Worm (Caenorhabditis elegans): Measurements from ENCODE around the gene C09G5.7.
A peak's percentile ranks its signal among the peaks of the same experiment; 100 is the strongest.

Gene C09G5.7

DNA sequence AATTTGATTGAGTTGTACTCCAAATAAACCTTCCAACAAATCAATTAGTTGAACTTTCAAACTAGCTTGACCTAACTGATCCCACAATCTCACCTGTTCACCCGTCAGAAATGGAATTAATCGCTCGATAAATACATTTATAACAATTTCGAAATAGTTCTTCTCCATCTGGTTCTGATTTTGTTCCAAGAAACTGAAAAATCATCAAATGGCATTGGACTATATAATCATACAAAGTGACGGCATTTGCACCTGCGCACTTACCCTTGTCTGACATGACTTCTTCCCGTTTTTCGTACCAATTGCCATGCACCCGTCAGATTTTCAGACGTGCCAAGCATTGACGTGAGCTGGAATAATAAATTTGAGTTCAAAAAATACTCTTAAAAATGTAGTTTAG, 16.0 kb downstream of the C09G5.7 start:
- TF ChIP-seq zim-3 (tag; optimal IDR thresholded peaks at IDR 0.05) (no peak), snpc-1.3 (tag; optimal IDR thresholded peaks at IDR 0.05; ENCODE audit: insufficient read depth) (no peak)

DNA sequence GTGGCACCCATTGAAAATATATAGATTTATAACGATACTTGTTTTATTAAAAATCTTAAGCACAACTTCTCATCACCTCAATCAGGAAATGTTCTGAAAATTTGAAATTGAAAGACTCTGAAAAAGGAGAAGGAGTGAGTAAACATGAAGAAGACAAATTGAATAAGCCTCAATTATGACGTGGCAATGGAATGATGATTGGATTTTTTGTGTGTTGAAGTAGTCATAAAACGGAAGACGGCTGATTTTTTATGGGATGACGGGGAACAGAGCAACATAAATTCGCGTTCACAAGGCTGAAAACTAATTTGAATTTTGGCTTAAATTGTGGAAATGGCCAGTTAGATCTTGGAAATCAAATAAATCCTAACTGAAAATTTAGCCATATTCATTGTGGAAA, 16.9 kb downstream of the C09G5.7 start, which contains the start of gene glb-12:
glb-12 (minus strand) TSS at position 101 of the 400 bp plus-strand sequence.
- TF ChIP-seq hmg-1.2 (GFP tag; IDR thresholded peaks at IDR 0.05) (no peak), mel-28 (tag; optimal IDR thresholded peaks at IDR 0.05; ENCODE audit: borderline replicate concordance) (no peak), Y79H2A.3 (GFP tag; conservative IDR thresholded peaks at IDR 0.05) (no peak), aptf-3 (GFP tag; IDR thresholded peaks at IDR 0.05) (no peak), Y53G8AR.9 (GFP tag; conservative IDR thresholded peaks at IDR 0.05) (no peak), xnd-1 (tag; optimal IDR thresholded peaks at IDR 0.05) (no peak), snpc-3.4 (tag; optimal IDR thresholded peaks at IDR 0.05) (no peak), gei-17 (GFP tag; optimal IDR thresholded peaks at IDR 0.05) (no peak), C17E4.6 (GFP tag; IDR thresholded peaks at IDR 0.05) (no peak), ekl-4 (GFP tag; IDR thresholded peaks at IDR 0.05) (no peak)

DNA sequence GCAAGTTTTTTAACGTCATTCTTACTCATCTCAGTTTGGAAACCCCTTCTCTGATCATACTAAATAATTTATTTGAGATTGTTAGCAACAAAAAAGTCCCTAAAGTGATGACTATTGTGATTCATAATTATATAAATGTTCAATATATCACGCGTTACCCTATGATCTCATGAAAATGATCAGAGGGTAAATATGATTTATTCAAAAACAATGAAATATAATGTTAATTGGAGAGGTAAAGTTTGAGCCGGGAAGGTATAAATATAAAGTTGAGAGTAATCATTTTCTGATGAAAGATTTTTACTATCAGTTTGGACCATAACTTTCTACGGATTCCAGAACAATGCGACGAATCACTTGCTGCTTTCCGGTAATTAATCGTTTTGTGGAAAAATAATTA, 22.4 kb downstream of the C09G5.7 start, which contains the start of gene C52A11.3:
C52A11.3 (plus strand) TSS at position 301 of the 400 bp plus-strand sequence.
- TF ChIP-seq F39B2.1 (GFP tag; IDR thresholded peaks at IDR 0.05) (no peak), zim-3 (tag; optimal IDR thresholded peaks at IDR 0.05) (no peak), ceh-91 (GFP tag; IDR thresholded peaks at IDR 0.05) (no peak), mel-28 (tag; optimal IDR thresholded peaks at IDR 0.05; ENCODE audit: borderline replicate concordance) (no peak), T26A5.8 (tag; optimal IDR thresholded peaks at IDR 0.05) (no peak), T07F8.4 (tag; optimal IDR thresholded peaks at IDR 0.05) (no peak), attf-5 (GFP tag; optimal IDR thresholded peaks at IDR 0.05) (no peak), sdz-38 (tag; optimal IDR thresholded peaks at IDR 0.05) (no peak), bed-2 (GFP tag; IDR thresholded peaks at IDR 0.05) (no peak), hlh-12 (tag; optimal IDR thresholded peaks at IDR 0.05) (no peak), gei-17 (GFP tag; optimal IDR thresholded peaks at IDR 0.05) (no peak), snpc-1.1 (tag; optimal IDR thresholded peaks at IDR 0.05; ENCODE audit: insufficient read depth) (no peak), chd-7 (tag; optimal IDR thresholded peaks at IDR 0.05) (no peak), die-1 (tag; optimal IDR thresholded peaks at IDR 0.05) (no peak), F57C9.4 (tag; optimal IDR thresholded peaks at IDR 0.05) (no peak), Y53F4B.3 (GFP tag; IDR thresholded peaks at IDR 0.05) (no peak), let-607 (tag; optimal IDR thresholded peaks at IDR 0.05) (no peak), ama-1 (optimal IDR thresholded peaks at IDR 0.05) (no peak), ama-1 (GFP tag; optimal IDR thresholded peaks at IDR 0.05) (no peak)

DNA sequence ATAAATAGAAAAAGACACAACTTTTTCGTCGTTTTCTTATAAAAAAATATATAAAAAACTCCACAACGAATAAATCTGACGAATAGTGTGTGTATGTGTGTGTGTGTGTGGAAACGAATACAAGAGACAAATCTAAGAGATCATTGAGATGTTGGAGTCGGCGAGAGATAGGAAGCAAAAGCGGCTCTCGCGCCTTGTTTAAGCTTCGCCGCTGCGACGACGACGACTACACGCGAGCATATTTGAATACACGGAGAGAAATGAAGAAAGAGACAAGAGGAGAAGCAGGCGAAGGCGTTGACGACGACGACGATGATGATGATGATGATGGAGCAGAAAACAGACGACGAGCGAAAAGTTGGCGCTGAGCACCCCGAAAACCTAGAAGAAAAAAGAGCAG, 30.1 kb downstream of the C09G5.7 start:
- TF ChIP-seq pbrm-1 (GFP tag; IDR thresholded peaks at IDR 0.05) (no peak), attf-3 (GFP tag; conservative IDR thresholded peaks at IDR 0.05) (no peak), madf-10 (tag; optimal IDR thresholded peaks at IDR 0.05) (peak; percentile 59), zfh-2 (GFP tag; conservative IDR thresholded peaks at IDR 0.05) (peak; percentile 45), hmg-1.2 (GFP tag; IDR thresholded peaks at IDR 0.05) (peak; percentile 23; the same call in 1 of the 2 replicates), cebp-1 (GFP tag; IDR thresholded peaks at IDR 0.05) (no peak), cebp-1 (tag; optimal IDR thresholded peaks at IDR 0.05) (peak; percentile 8)
